Worm (Caenorhabditis elegans) whole organism, early embryonic: ENCODE data around the gene arrd-22.

ENCODE experiments used
- B0310.2 ChIP-seq: sonication (generic microtip); optimal IDR thresholded peaks from 2 replicates; lab custom pipeline; 2016; ENCODE audit warnings: mild to moderate bottlenecking, missing genetic modification characterization, missing compliant biosample characterization
- aly-1 ChIP-seq: sonication (generic microtip); optimal IDR thresholded peaks from 2 replicates; lab custom pipeline; 2016; ENCODE audit warnings: missing genetic modification characterization, missing compliant biosample characterization
- ama-1 ChIP-seq: fragments of 150-350 bp; optimal IDR thresholded peaks from 2 replicates; lab custom pipeline; 2014
- ceh-13 ChIP-seq: fragments of 200-800 bp; sonication (Bioruptor generic); optimal IDR thresholded peaks from 2 replicates; lab custom pipeline; 2018; ENCODE audit warnings: mild to moderate bottlenecking, missing genetic modification characterization, missing compliant biosample characterization
- ets-7 ChIP-seq: sonication (generic microtip); optimal IDR thresholded peaks from 2 replicates; lab custom pipeline; 2016; ENCODE audit warnings: missing genotype, missing genetic modification characterization, missing compliant biosample characterization
- flt-1 ChIP-seq: fragments of 200-800 bp; sonication (Bioruptor generic); IDR thresholded peaks from 2 replicates; pipeline ENCODE4 v1.3.6; 2022; ENCODE audit warnings: missing genetic modification characterization, missing compliant biosample characterization
- sea-1 ChIP-seq: fragments of 200-800 bp; sonication (Bioruptor generic); conservative IDR thresholded peaks from 2 replicates; pipeline ENCODE4 v1.3.6; 2022; ENCODE audit warnings: missing genetic modification characterization, missing compliant biosample characterization
- tbx-37 ChIP-seq: fragments of 200-800 bp; sonication (Bioruptor generic); conservative IDR thresholded peaks from 2 replicates; pipeline ENCODE4 v1.3.6; 2022; ENCODE audit warnings: missing genetic modification reagents, missing genetic modification characterization, missing compliant biosample characterization

DNA sequence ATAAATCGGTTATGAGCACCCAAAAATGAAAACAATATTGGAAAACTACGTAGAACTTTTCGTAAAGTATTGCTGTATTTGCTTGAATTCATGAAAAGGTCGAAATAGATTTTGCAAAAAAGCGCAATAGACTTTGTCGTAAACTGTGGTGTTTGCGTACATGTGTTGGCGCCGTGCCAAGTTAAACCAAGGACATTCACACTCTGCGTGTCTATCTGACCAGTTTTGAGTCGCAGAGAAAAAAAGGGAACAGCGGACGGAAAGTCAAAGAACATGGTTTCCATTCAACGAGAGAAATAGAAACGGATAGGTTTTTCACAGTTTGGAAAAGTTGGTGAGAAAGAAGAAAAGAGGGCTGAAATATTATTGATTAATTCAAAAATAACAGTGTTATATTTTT is 19.3 kb upstream of the arrd-22 start:
- no peak for TF ChIP-seq ets-7
- TF ChIP-seq ama-1 (lab: Kevin White, UChicago): no peak
- TF ChIP-seq ceh-13: no peak
- TF ChIP-seq aly-1: no peak
- no peak for TF ChIP-seq tbx-37 (GFP tag; lab: Robert Waterston, UW)
- TF ChIP-seq sea-1 (GFP tag; lab: Robert Waterston, UW): no peak
- no peak for TF ChIP-seq B0310.2
- TF ChIP-seq flt-1 (GFP tag; lab: Robert Waterston, UW): no peak
